Worm (Caenorhabditis elegans) whole organism, L4 larva: ENCODE results near the gene Y19D2B.1.
A peak's percentile ranks its signal among the peaks of the same experiment; 100 is the strongest.

Experiments used
- F26F4.8 ChIP-seq: fragments of 200-800 bp; sonication (Bioruptor generic); conservative IDR thresholded peaks from 2 replicates; pipeline ENCODE4 v1.3.6; 2022; ENCODE audit warnings: missing genetic modification characterization, missing compliant biosample characterization
- Y48G9A.11 ChIP-seq: fragments of 200-800 bp; sonication (Bioruptor generic); IDR thresholded peaks from 2 replicates; pipeline ENCODE4 v1.3.6; 2022; ENCODE audit warnings: missing genetic modification reagents, missing genetic modification characterization, missing compliant biosample characterization
- Y5F2A.4 ChIP-seq: fragments of 200-800 bp; sonication (Bioruptor generic); optimal IDR thresholded peaks from 2 replicates; lab custom pipeline; 2018; ENCODE audit warnings: mild to moderate bottlenecking, missing genetic modification characterization, missing compliant biosample characterization
- Y75B8A.6 ChIP-seq: fragments of 200-800 bp; sonication (Bioruptor generic); IDR thresholded peaks from 2 replicates; pipeline ENCODE4 v1.3.6; 2022; ENCODE audit warnings: missing genetic modification reagents, missing genetic modification characterization, missing compliant biosample characterization
- aha-1 ChIP-seq: fragments of 150-350 bp; peaks from one replicate; lab custom pipeline; 2014; ENCODE audit warnings: missing biosample characterization, missing genetic modification characterization
- arid-1 ChIP-seq: fragments of 200-800 bp; sonication (Bioruptor generic); conservative IDR thresholded peaks from 2 replicates; pipeline ENCODE4 v1.3.6; 2022; ENCODE audit warnings: missing genetic modification reagents, missing genetic modification characterization, missing compliant biosample characterization
- ceh-32 ChIP-seq: sonication (generic microtip); optimal IDR thresholded peaks from 2 replicates; lab custom pipeline; 2016; ENCODE audit warnings: mild to moderate bottlenecking, missing genetic modification characterization, missing compliant biosample characterization; ENCODE audit not compliant: poor library complexity
- ceh-82 ChIP-seq: sonication (generic microtip); optimal IDR thresholded peaks from 2 replicates; lab custom pipeline; 2017; ENCODE audit warnings: missing biosample characterization, missing genetic modification characterization
- daf-16 ChIP-seq, 3 experiments: sonication (generic microtip); optimal IDR thresholded peaks; 2 replicates each; lab custom pipeline; 2016 to 2017; ENCODE audit warnings: missing genetic modification characterization in 3 of 3, missing genetic modification reagents in 3 of 3, mild to moderate bottlenecking in 2 of 3, missing compliant biosample characterization in 2 of 3, missing biosample characterization in 1 of 3, moderate library complexity in 1 of 3
- dve-1 ChIP-seq: sonication (generic microtip); optimal IDR thresholded peaks from 2 replicates; lab custom pipeline; 2017; ENCODE audit warnings: antibody characterized with exemption, mild to moderate bottlenecking, missing genetic modification characterization, missing compliant biosample characterization; ENCODE audit not compliant: insufficient read depth
- hlh-11 ChIP-seq: fragments of 200-800 bp; sonication (Bioruptor generic); optimal IDR thresholded peaks from 2 replicates; lab custom pipeline; 2018; ENCODE audit warnings: mild to moderate bottlenecking, missing genetic modification characterization, missing compliant biosample characterization
- hmg-1.1 ChIP-seq: fragments of 200-800 bp; sonication (Bioruptor generic); IDR thresholded peaks from 2 replicates; pipeline ENCODE4 v1.3.6; 2022; ENCODE audit warnings: missing genetic modification reagents, missing genetic modification characterization, missing compliant biosample characterization
- jun-1 ChIP-seq: fragments of 150-350 bp; optimal IDR thresholded peaks from 2 replicates; lab custom pipeline; 2014; ENCODE audit warnings: missing biosample characterization, missing genetic modification reagents, missing genetic modification characterization
- lin-15B ChIP-seq: fragments of 150-350 bp; sonication (generic microtip); optimal IDR thresholded peaks from 3 replicates; lab custom pipeline; 2014; ENCODE audit warnings: missing biosample characterization, missing genetic modification characterization
- lin-29 ChIP-seq: fragments of 200-800 bp; sonication (Bioruptor generic); IDR thresholded peaks from 2 replicates; pipeline ENCODE4 v1.3.6; 2022; ENCODE audit warnings: missing genetic modification reagents, missing genetic modification characterization, missing compliant biosample characterization
- lir-3 ChIP-seq: sonication (generic microtip); optimal IDR thresholded peaks from 2 replicates; lab custom pipeline; 2016; ENCODE audit warnings: mild to moderate bottlenecking, missing genetic modification characterization, missing compliant biosample characterization
- lsy-2 ChIP-seq, 2 experiments: fragments of 150-350 bp in 1 of 2; sonication (generic microtip) in 1 of 2; optimal IDR thresholded peaks; 2 replicates each; lab custom pipeline; 2014 to 2017; ENCODE audit warnings: missing biosample characterization in 2 of 2, missing genetic modification characterization in 2 of 2
- mep-1 ChIP-seq: fragments of 150-350 bp; sonication (generic microtip); optimal IDR thresholded peaks from 3 replicates; lab custom pipeline; 2014; ENCODE audit warnings: missing biosample characterization, missing genetic modification characterization
- mes-2 ChIP-seq: sonication (generic microtip); optimal IDR thresholded peaks from 2 replicates; lab custom pipeline; 2016; ENCODE audit warnings: missing genotype, mild to moderate bottlenecking, missing genetic modification characterization, missing compliant biosample characterization; ENCODE audit not compliant: poor library complexity, severe bottlenecking
- nhr-237 ChIP-seq: sonication (generic microtip); optimal IDR thresholded peaks from 2 replicates; lab custom pipeline; 2017; ENCODE audit warnings: missing biosample characterization, missing genetic modification characterization
- nhr-28 ChIP-seq: fragments of 150-350 bp; optimal IDR thresholded peaks from 2 replicates; lab custom pipeline; 2014; ENCODE audit warnings: missing biosample characterization, missing genetic modification characterization
- nhr-41 ChIP-seq: fragments of 200-800 bp; sonication (Bioruptor generic); IDR thresholded peaks from 2 replicates; pipeline ENCODE4 v1.3.6; 2022; ENCODE audit warnings: missing genetic modification reagents, missing genetic modification characterization, missing compliant biosample characterization
- nhr-48 ChIP-seq: sonication (generic microtip); optimal IDR thresholded peaks from 2 replicates; lab custom pipeline; 2016; ENCODE audit warnings: mild to moderate bottlenecking, missing genetic modification characterization, missing compliant biosample characterization
- nhr-6 ChIP-seq: fragments of 150-350 bp; optimal IDR thresholded peaks from 2 replicates; lab custom pipeline; 2014; ENCODE audit warnings: missing biosample characterization, missing genetic modification characterization
- nhr-76 ChIP-seq: fragments of 150-350 bp; optimal IDR thresholded peaks from 2 replicates; lab custom pipeline; 2014; ENCODE audit warnings: missing biosample characterization, missing genetic modification characterization
- pqm-1 ChIP-seq: sonication (generic microtip); optimal IDR thresholded peaks from 2 replicates; lab custom pipeline; 2017; ENCODE audit warnings: missing biosample characterization, missing genetic modification characterization
- spr-1 ChIP-seq: sonication (generic microtip); optimal IDR thresholded peaks from 2 replicates; lab custom pipeline; 2016; ENCODE audit warnings: mild to moderate bottlenecking, missing genetic modification characterization, missing compliant biosample characterization
- unc-62 ChIP-seq, 3 experiments: fragments of 150-350 bp in 1 of 3; sonication (generic microtip); optimal IDR thresholded peaks in 2 of 3; peaks in 1 of 3; 1 replicate in 1 of 3; 2 replicates in 2 of 3; lab custom pipeline; 2014 to 2017; ENCODE audit warnings: missing biosample characterization in 3 of 3, missing genetic modification characterization in 3 of 3, missing genetic modification reagents in 3 of 3, missing genotype in 1 of 3
- vab-7 ChIP-seq: fragments of 200-800 bp; sonication (Bioruptor generic); IDR thresholded peaks from 2 replicates; pipeline ENCODE4 v1.3.6; 2022; ENCODE audit warnings: missing genetic modification reagents, missing genetic modification characterization, missing compliant biosample characterization
- zfp-2 ChIP-seq: sonication (generic microtip); optimal IDR thresholded peaks from 2 replicates; lab custom pipeline; 2016; ENCODE audit warnings: mild to moderate bottlenecking, missing genetic modification characterization, missing compliant biosample characterization
- ztf-7 ChIP-seq: fragments of 150-350 bp; optimal IDR thresholded peaks from 2 replicates; lab custom pipeline; 2014; ENCODE audit warnings: missing biosample characterization, missing genetic modification characterization

Gene Y19D2B.1

DNA sequence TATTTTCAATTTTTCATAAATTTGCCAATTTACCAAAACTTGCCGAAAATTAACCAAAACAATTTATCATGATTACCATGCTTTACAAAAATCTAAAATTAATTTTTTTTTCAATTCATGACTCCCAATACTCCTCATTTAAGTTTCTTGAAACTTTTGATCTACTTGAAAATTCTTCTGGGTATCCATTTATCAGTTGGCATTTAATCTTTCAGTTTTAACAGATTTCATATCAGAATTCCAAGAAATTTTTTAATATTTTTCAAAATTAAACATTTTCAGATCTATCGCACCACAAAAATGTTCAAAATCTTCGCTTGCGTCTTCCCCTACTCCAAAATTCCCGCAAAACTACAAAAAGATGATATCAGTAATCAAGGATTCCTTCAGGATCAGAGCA is 1.2 kb upstream of the Y19D2B.1 start, which contains the start of gene Y19D2B.2:
Y19D2B.2 (plus strand) TSS at position 301 of the 400 bp plus-strand sequence.
- TF ChIP-seq nhr-76 (tag; lab: Kevin White, UChicago) (no peak), aha-1 (peak; percentile 13)

DNA sequence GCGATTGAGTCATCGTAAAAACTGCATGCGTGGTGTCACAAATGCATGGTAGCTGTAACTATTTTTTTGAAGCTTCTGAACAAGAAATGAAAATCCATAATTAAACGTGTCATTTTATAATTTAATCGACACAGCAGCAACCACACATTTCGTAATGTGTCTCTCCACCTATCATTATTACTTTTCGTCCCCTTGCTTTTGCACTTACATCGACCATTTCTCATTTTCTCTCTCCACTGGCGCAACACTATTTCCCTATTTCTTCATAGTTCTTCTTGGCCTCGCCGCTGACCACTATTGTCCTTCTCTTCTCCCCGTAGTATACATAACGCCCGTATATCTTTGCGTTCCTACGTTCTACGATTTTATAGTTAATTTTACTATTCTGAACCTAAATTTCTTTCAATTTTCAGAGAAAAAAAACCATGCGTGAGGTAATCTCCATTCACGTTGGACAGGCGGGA is 4.4 kb downstream of the Y19D2B.1 start, which contains the start of gene tba-4:
tba-4 (plus strand) TSS at position 414 of the 464 bp plus-strand sequence.
- TF ChIP-seq daf-16 (GFP tag; optimal IDR thresholded peaks at IDR 0.05; lab: Kevin White, UChicago), result no peak
- peak; percentile 55 for TF ChIP-seq daf-16 (tag; optimal IDR thresholded peaks at IDR 0.05; lab: Kevin White, UChicago)
- TF ChIP-seq ztf-7, result no peak
- no peak for TF ChIP-seq zfp-2 (tag; lab: Kevin White, UChicago)
- no peak for TF ChIP-seq lsy-2 (tag; optimal IDR thresholded peaks at IDR 0.05; lab: Kevin White, UChicago)
- no peak for TF ChIP-seq nhr-41 (GFP tag; lab: Robert Waterston, UW)
- peak; percentile 79 for TF ChIP-seq pqm-1
- no peak for TF ChIP-seq F26F4.8
- TF ChIP-seq lin-15B (tag; lab: Kevin White, UChicago), result no peak
- TF ChIP-seq vab-7 (GFP tag; lab: Robert Waterston, UW), result no peak
- peak; percentile 30 for TF ChIP-seq hlh-11 (tag; lab: Kevin White, UChicago)
- TF ChIP-seq Y75B8A.6 (GFP tag; lab: Robert Waterston, UW), result no peak
- no peak for TF ChIP-seq mep-1 (tag; lab: Kevin White, UChicago)
- TF ChIP-seq aha-1, result no peak
- TF ChIP-seq nhr-6, result peak; percentile 3
- no peak for TF ChIP-seq nhr-48
- no peak for TF ChIP-seq hmg-1.1 (GFP tag; lab: Robert Waterston, UW)
- TF ChIP-seq jun-1, result no peak
- TF ChIP-seq ceh-32 (tag; lab: Kevin White, UChicago), result no peak
- TF ChIP-seq lin-29, result no peak
- TF ChIP-seq nhr-28, result peak; percentile 86
- TF ChIP-seq, all 104 proteins: peak for 5

DNA sequence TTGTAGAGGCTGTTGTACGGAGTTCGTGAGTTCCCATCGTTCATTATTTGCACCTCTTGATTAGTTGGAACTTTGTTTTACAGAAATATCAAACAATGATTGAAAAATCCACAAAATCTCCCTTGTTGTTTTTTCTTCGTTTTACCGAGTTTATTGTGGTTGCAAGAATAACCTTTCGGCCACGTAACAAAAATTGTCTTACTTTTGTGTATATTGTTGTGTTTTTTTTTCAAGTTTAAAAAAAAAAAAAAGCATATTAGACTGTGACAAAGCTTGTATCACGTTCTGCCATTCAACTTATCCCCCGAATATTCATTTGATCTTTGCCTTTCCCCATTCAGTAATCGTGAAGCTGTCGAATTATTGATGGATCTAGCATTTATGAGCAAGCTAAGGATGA is 5.6 kb downstream of the Y19D2B.1 start, which contains the start of gene F44F4.10:
F44F4.10 (minus strand) TSS at position 101 of the 400 bp plus-strand sequence.
- peak in 1 of 2 experiments; percentile 48 for TF ChIP-seq unc-62 (GFP tag; optimal IDR thresholded peaks at IDR 0.05 in 1 of 2; lab: Kevin White, UChicago)
- TF ChIP-seq unc-62 (tag; optimal IDR thresholded peaks at IDR 0.05; lab: Kevin White, UChicago), result no peak
- no peak for TF ChIP-seq spr-1 (tag; lab: Kevin White, UChicago)
- TF ChIP-seq, all 104 proteins: peak for 1

DNA sequence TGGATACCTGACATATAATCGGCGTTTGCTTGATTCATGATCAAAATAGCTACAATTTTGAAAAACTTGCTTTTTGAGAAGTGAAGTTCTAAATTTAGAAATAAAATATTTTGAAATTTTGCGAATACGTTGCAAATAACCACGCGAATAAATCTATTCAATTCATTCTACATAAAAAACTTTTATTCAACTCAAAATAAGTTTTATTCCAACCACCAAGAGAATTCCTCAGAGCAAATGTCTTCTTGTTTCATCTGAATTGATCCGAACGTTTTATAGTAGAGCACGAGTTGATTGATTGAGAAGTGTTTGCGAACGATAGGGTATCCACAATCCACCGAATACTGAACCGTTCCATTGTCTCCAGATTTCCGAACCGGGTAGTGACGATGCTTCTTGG is 7.0 kb downstream of the Y19D2B.1 start, which contains the start of gene F44F4.9:
F44F4.9 (minus strand) TSS at position 101 of the 400 bp plus-strand sequence.
- TF ChIP-seq lir-3 (tag; lab: Kevin White, UChicago) (no peak), Y5F2A.4 (GFP tag; lab: Kevin White, UChicago) (no peak), Y48G9A.11 (GFP tag; lab: Robert Waterston, UW) (no peak), dve-1 (tag; lab: Kevin White, UChicago) (no peak), arid-1 (GFP tag; lab: Robert Waterston, UW) (no peak), ceh-82 (tag; lab: Kevin White, UChicago) (no peak), nhr-237 (no peak)
- TF ChIP-seq, all 104 proteins: peak for 0

DNA sequence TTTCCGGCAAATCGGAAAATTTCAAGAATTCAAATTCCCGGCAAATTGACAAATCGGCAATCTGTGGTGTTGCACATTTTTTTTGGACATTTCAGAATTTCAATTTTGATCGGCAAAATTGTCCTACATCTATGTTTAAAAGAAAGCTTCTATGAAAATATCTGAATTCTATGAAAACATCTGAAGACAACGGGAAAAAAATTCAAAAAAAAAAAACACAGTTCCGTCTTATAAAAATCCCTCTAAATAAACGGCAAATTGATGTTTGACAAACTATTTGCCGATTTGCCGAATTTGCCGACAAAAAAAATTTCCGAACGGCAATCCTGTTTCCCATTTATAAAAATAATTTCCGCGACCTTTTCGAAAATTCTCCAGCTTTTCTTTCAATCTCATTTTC is 8.4 kb downstream of the Y19D2B.1 start, which contains the start of gene F44F4.15:
F44F4.15 (plus strand) TSS at position 301 of the 400 bp plus-strand sequence.
- TF ChIP-seq mes-2 (tag; lab: Kevin White, UChicago) (no peak), lin-29 (no peak)
